Fruit fly (Drosophila melanogaster) Kc167 (cell line): ENCODE measurements around the gene CG15170.

Source experiments
- Myc ChIP-seq: fragments of >200 bp; optimal IDR thresholded peaks from 2 replicates; lab custom pipeline; 2017; ENCODE audit warnings: missing external identifiers
- Sin3A ChIP-seq: fragments of >200 bp; optimal IDR thresholded peaks from 2 replicates; lab custom pipeline; 2018; ENCODE audit warnings: missing external identifiers

DNA sequence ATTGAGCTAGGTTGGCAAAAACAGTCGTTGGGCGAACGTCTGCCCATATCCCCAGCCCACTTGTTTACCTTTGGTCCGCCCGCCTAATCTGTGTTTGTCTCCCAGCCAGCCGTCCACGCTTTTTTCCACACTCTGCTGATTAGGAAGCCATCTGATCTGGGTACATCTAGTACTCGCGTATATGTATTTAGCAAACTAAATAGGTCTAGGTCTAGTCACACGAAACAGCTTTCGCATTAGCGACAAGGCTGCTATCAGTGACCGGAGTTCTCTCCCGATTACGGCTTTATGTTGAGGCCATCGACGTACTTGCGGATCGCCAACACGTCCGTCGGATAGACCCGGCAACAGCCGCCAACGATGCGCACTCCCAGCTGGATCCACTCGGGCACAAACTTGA lies 34.4 kb downstream of the CG15170 start:
- TF ChIP-seq Sin3A, result no peak
- no peak for TF ChIP-seq Myc (lab: Kevin White, UChicago)
